Worm (Caenorhabditis elegans): ENCODE measurements around the gene jmjd-2.

The jmjd-2 gene

ce11 chrII:14187456-14187855, 55.9 kb downstream of the jmjd-2 start (continued):
- no peak for TF ChIP-seq pha-4 (tag; optimal IDR thresholded peaks at IDR 0.05)
- TF ChIP-seq efl-1 (GFP tag; optimal IDR thresholded peaks at IDR 0.05): no peak

DNA sequence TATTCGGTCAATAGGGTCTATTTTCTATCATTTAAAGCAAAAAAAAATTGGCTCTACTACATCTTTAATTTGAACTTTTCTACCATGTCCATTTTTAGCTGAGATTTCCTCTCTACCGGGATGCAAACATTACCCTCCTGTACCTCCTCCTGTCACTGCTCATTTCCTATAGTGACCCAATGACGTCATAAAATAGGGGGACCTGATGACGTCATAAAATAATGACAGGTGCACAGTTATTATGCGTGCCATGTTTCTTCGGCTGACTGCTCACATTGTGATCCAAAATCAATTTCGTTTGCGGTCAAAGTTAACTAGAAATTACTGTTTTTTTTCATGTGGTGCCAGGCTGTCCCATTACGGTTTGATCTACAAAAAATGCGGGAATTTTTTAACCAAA, 56.5 kb downstream of the jmjd-2 start:
- TF ChIP-seq dox-1 (GFP tag; IDR thresholded peaks at IDR 0.05) (no peak), atf-7 (tag; optimal IDR thresholded peaks at IDR 0.05) (peak; percentile 6)

All from whole organism, young adult.